Fruit fly (Drosophila melanogaster): ENCODE results near the gene CG6966.

The CG6966 gene

DNA sequence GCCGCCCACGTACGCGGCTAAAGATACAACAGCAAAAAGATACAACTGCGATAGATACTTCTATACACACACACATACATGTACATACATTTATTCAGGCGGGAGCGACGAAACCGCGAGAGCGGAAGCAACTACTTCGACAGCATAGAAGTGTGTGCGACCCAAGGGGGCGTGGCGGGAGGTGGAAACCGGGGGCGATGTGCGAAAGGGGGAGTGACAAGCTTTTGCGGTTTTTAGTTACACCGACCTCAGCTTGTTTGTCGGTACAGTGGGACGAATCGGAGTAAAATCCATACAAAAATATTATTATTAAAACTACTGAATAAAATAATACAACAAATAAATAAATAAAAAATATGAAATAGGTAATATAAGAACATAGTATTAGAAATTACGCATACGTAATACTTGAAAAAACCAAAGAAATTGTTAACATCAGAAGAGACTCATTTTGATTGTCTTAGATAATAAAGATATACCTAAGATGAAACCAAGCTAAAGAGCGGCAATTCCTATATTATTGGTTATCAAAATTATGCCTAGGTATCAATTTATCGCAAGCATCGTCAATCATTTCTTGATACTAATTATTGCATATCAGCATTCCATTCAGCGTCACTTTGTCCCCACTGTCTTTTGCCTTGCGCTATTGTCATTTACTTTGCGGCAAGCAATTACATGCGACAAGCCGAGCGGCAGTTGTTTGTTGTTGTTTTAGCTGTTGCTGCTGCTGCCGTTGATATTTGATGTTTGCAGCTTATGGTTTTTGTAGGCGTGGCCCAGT is 33.4 kb upstream of the CG6966 start (continued):
- TF ChIP-seq Hr4 (GFP tag; optimal IDR thresholded peaks at IDR 0.05): peak; percentile 57
- TF ChIP-seq dac (GFP tag; optimal IDR thresholded peaks at IDR 0.05): peak; percentile 44
- no peak for TF ChIP-seq Hr38 (GFP tag; optimal IDR thresholded peaks at IDR 0.05)
- TF ChIP-seq CG11294 (GFP tag; IDR thresholded peaks at IDR 0.05): peak; percentile 38; the same call in 1 of the 2 replicates
- TF ChIP-seq Gug (GFP tag; IDR thresholded peaks at IDR 0.05): no peak
- TF ChIP-seq vri (GFP tag; optimal IDR thresholded peaks at IDR 0.05): no peak
- no peak for TF ChIP-seq lz (GFP tag; optimal IDR thresholded peaks at IDR 0.05)
- no peak for TF ChIP-seq CG6854 (GFP tag; optimal IDR thresholded peaks at IDR 0.05)
- no peak for TF ChIP-seq Ets21C (GFP tag; optimal IDR thresholded peaks at IDR 0.05)
- no peak for TF ChIP-seq CG7368 (GFP tag; optimal IDR thresholded peaks at IDR 0.05)
- TF ChIP-seq Sox102F (GFP tag; optimal IDR thresholded peaks at IDR 0.05): no peak
- no peak for TF ChIP-seq CG10669 (GFP tag; optimal IDR thresholded peaks at IDR 0.05)
- TF ChIP-seq CG8632 (GFP tag; optimal IDR thresholded peaks at IDR 0.05): no peak
- TF ChIP-seq Ets96B (tag; optimal IDR thresholded peaks at IDR 0.05): no peak
- TF ChIP-seq Smox (GFP tag; optimal IDR thresholded peaks at IDR 0.05): no peak
- no peak for TF ChIP-seq CG6808 (GFP tag; optimal IDR thresholded peaks at IDR 0.05)
- TF ChIP-seq Hr39 (GFP tag; optimal IDR thresholded peaks at IDR 0.05): no peak
- TF ChIP-seq CG1621 (tag; optimal IDR thresholded peaks at IDR 0.05): no peak
- TF ChIP-seq CG16779 (tag; optimal IDR thresholded peaks at IDR 0.05): no peak

DNA sequence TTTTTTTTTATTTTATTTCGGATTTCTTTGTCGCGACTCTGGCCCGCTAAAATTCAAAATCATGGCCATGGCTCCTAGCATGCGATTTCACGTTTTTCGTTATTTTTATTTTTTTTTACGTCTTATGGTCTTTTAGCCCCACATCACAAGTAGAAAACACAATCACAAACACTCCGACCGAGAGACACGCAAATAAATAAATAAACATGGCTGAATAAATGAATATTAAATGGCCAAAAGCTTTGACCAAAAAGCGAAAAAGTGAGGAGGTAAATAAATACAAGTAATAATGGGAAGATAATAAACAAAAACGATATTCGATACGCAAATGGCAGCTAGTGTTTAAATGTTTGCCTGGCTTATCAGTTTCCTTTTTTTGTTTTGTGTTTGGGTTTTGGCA is 32.6 kb upstream of the CG6966 start:
- TF ChIP-seq fkh (GFP tag; optimal IDR thresholded peaks at IDR 0.05): peak; percentile 18
- no peak for TF ChIP-seq Sox15 (GFP tag; optimal IDR thresholded peaks at IDR 0.05)

DNA sequence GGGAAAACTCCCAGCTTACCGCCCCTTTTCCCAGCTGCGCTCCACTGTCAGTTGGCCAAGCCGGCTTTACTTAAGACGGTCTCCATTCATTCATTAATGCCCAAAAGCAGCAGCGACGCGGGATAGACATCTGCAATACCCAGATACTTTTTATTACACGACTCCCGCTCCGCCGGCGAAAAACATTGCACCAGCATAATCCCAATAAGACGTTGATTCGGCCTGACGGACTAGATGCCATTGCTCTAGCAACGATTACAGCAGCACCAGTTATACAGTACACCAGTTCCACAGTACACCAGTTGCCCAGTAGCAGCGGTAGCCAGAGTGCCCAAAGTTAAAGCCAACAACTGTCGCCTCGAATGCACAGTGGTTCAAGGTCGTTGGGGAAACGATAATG is 30.4 kb upstream of the CG6966 start:
- TF ChIP-seq CG11762 (GFP tag; optimal IDR thresholded peaks at IDR 0.05; ENCODE audit: insufficient read depth) (no peak), topi (GFP tag; optimal IDR thresholded peaks at IDR 0.05) (no peak), CG4318 (GFP tag; optimal IDR thresholded peaks at IDR 0.05) (no peak), dac (GFP tag; optimal IDR thresholded peaks at IDR 0.05) (no peak), CG6854 (GFP tag; optimal IDR thresholded peaks at IDR 0.05) (no peak), eg (GFP tag; IDR thresholded peaks at IDR 0.05) (no peak), CG6808 (GFP tag; optimal IDR thresholded peaks at IDR 0.05) (no peak), Eip75B (GFP tag; optimal IDR thresholded peaks at IDR 0.05) (no peak), CG10631 (GFP tag; optimal IDR thresholded peaks at IDR 0.05) (no peak), CG3919 (GFP tag; optimal IDR thresholded peaks at IDR 0.05) (no peak), fkh (GFP tag; optimal IDR thresholded peaks at IDR 0.05) (no peak), pdm3 (GFP tag; optimal IDR thresholded peaks at IDR 0.05) (no peak), CG8319 (GFP tag; optimal IDR thresholded peaks at IDR 0.05) (no peak), ss (GFP tag; optimal IDR thresholded peaks at IDR 0.05) (no peak), net (GFP tag; optimal IDR thresholded peaks at IDR 0.05) (no peak), CG6792 (GFP tag; optimal IDR thresholded peaks at IDR 0.05) (no peak), CG31627 (GFP tag; optimal IDR thresholded peaks at IDR 0.05) (no peak), esn (GFP tag; optimal IDR thresholded peaks at IDR 0.05) (no peak), svp (GFP tag) (no peak)

dm6 chr3R:15124559-15124958 is 29.1 kb upstream of the CG6966 start:
- TF ChIP-seq Smox (GFP tag; optimal IDR thresholded peaks at IDR 0.05) (no peak), CG9139 (GFP tag; optimal IDR thresholded peaks at IDR 0.05) (no peak), svp (GFP tag) (no peak), Hr39 (GFP tag; optimal IDR thresholded peaks at IDR 0.05) (no peak), CG7368 (GFP tag; optimal IDR thresholded peaks at IDR 0.05) (no peak), CG31627 (GFP tag; optimal IDR thresholded peaks at IDR 0.05) (no peak), Sox15 (GFP tag; optimal IDR thresholded peaks at IDR 0.05) (no peak), cyc (GFP tag; optimal IDR thresholded peaks at IDR 0.05) (no peak), net (GFP tag; optimal IDR thresholded peaks at IDR 0.05) (no peak), ss (GFP tag; optimal IDR thresholded peaks at IDR 0.05) (no peak), CG16779 (tag; optimal IDR thresholded peaks at IDR 0.05) (no peak), Hr4 (GFP tag; optimal IDR thresholded peaks at IDR 0.05) (no peak), Sox102F (GFP tag; optimal IDR thresholded peaks at IDR 0.05) (no peak), CG6854 (GFP tag; optimal IDR thresholded peaks at IDR 0.05) (no peak)
